Fruit fly (Drosophila melanogaster): ENCODE measurements around the gene SkpC.
A peak's percentile ranks its signal among the peaks of the same experiment; 100 is the strongest.

The SkpC gene

DNA sequence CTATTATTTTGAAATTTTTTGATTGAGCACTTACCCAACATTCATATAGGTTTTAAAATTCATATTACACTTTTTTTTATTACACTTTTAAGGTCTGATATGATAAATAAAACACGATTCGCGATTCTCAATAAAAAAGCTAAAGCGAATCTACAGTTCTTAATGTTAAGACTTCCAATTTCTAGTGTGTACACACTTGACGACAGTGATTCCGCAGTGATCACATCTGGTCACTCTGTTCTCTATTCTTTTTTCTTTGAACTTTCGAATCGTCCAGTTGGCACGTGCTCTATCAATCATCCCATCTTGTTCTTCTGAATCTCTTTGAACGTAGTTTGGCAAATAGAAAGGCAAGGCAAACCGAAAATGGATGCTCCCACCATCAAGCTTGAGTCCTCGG lies at the start of gene SkpC:
TSS of gene SkpC (plus strand) at position 301 of the 400 bp plus-strand sequence.
- TF ChIP-seq noc (tag; optimal IDR thresholded peaks at IDR 0.05) = no peak

DNA sequence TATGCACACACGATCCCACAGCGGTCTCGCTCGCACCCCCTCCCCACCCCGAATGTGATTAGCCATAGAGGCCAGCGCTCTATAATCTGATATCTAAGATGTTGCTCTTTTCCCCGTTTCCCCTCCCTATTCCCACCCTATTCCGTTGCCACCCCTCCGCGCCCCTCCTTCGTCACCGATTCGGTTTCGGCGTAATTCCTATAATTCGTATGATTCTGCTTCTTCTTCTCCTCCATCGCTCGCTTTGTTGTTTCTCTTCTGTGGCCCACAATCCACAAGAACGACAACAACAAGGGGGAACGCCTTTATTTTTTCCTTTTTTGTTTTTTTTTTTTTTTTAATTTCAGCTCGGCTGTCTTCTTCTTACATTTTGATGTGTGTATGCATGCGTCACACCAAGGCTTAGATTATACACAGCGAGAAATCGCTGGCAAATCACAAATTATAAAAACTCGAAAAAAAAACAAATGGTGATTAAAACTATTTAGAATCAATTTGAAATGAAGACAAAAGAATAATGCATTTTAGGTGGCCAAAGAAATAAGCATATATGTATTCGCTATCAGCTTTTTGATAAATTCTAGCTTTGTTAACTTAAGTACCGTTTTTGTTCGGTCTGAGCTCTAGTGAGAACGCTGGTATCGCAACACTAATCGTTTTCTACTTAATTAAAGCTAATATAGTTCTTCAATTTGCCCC lies 45.9 kb upstream of the SkpC start:
- no peak for TF ChIP-seq noc (tag; optimal IDR thresholded peaks at IDR 0.05)

DNA sequence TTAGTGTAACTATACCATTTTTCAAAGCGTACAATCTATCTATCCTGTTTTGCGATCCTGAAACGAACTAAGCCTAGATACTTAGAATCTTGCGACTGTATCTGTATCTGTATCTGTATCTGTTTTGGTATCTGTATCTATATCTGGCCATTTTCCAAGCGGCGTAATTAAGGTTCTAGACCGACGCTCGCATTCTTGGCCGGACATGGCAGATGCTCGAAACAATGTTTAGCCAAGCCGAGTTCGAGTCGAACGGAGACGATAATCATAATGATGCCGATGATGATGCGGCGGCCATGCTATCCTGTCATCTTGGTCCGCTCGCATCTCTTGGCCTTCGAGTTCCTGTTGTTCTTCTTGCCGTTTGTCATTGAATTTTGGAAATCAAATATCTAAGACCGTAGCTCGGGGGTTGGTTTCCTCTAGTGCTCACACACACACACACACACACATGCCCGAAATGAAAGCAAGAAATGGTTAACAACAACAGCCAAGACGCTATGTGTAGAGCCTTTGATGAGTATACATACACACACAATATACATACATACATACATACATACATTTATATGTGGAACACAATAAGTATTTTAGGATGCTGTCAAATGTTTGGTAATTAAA lies 43.8 kb upstream of the SkpC start:
- no peak for TF ChIP-seq noc (tag; optimal IDR thresholded peaks at IDR 0.05)

dm6 chrX:19773734-19774702 lies 41.9 kb upstream of the SkpC start:
- TF ChIP-seq noc (tag; optimal IDR thresholded peaks at IDR 0.05) = no peak

DNA sequence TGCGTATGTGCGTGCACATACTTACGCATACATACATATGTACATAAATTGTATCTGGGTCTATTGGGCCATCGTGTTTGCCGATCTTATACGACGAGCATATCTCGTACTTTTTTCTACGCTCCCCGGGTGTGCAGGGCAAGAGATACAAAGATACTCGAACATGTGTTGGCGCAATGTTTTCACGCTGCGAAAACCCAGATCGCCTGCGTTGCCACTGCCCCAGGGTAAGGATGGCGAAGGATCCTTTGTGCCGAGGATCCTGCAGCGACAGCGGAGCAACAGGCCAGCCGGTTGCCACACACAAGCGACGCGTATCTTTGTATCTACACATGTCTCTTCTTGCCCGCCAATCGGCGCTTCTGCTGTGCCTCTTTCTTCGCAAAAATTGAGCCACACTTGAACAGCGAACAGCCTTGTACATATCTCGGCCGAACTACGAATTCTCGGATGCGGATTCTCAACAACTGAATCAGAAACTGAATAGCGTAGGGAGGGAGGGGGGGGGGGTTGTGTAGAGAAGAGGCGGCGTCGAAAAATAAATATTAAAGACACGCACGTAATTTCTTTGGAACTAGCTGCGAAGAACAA lies 40.7 kb upstream of the SkpC start:
- no peak for TF ChIP-seq noc (tag; optimal IDR thresholded peaks at IDR 0.05)

DNA sequence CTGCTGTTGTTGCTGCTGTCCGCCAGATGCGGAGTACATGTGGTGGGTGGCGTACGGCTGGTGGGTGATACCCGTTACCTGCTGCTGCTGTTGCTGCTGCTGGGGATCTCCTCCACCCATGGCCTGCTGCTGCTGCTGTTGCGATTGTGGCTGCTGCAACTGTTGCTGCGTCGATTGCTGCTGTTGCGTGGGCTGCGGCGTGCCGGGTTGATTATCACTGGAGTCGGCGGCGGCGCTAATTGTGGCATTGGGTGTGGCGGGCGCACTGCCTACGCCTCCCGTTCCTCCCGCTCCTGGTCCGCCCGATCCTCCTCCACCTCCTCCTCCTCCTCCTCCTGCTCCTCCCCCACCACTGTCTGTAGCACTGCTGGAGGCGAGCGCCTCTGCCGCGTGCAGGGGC lies 34.0 kb upstream of the SkpC start:
- TF ChIP-seq noc (tag; optimal IDR thresholded peaks at IDR 0.05) = no peak

dm6 chrX:19782736-19783325 lies 33.0 kb upstream of the SkpC start:
- TF ChIP-seq noc (tag; optimal IDR thresholded peaks at IDR 0.05) = no peak

dm6 chrX:19783457-19783856 lies 32.4 kb upstream of the SkpC start, which contains the start of gene zld:
TSS of gene zld (minus strand) at chrX:19783548.
- TF ChIP-seq noc (tag; optimal IDR thresholded peaks at IDR 0.05) = no peak

- peak; percentile 40 for TF ChIP-seq noc (tag; optimal IDR thresholded peaks at IDR 0.05)
These were observed 31.0 kb upstream of the SkpC start for dm6 chrX:19784875-19785274.

- no peak for TF ChIP-seq noc (tag; optimal IDR thresholded peaks at IDR 0.05)
These were observed 30.5 kb upstream of the SkpC start for dm6 chrX:19785403-19785802.

DNA sequence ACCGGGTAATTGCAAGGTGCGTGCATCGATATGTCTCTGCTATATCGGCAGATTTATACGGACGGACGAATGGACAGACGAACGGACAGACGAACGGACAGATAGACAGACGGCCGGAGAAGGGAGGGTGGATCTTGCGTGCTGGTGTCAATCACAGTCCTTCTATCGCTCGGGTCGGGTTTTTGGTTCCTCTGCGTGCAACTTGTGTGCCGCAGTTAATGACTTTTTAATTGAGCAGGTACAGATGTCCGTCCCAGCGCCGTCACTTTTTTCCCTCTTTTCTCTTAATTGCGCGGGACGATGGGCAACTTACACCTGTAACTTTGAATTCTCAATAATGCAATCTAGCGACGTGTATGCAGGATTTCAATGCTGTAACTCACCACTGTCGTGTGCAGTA lies 29.0 kb upstream of the SkpC start:
- no peak for TF ChIP-seq noc (tag; optimal IDR thresholded peaks at IDR 0.05)

DNA sequence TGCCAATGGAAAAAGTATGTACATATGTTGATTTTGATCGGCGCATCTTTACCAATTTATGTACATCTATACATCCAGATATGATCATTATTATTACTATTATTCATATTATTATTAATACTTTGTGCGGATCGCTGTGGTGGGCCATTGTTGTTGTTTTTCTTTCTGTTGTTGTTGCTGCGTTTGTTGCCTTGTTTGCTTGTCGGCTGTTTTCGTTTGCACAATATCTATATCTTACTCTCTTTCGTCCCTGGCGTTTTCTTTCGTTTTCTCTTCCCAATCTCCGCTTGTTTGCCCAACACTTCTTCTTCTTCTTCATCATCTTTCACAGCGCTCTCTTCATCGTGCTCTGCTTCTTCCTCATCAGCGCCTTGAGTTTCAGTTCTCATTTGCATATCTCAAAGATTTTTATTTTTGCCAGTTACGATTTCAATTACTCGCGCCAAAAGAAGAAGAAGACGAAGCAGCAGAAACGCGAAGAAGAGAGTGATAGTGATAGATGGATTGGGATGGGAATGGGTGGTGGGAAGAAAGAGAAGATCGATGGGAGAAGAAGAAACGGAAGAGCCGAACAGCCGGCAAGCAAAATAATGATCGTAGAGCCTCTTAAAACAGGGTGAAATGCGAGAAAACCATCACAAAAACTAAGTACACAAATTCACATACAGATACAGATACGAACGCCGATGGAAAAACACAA lies 27.8 kb upstream of the SkpC start:
- no peak for TF ChIP-seq noc (tag; optimal IDR thresholded peaks at IDR 0.05)

DNA sequence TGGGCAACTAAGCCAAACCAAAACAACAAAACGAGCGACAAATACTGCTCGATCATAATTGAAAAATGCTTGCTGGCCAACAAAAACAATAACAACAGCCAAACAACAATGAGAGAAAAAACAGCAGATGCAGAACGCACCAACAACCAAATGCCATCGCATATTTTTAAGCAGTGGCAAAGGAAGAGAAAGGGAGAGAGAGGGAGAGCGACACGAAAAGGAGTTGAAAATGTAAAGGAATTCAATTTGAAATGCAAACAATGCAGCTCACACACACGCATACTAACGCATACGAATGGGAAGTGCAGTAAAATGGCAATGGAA lies 27.3 kb upstream of the SkpC start:
- TF ChIP-seq noc (tag; optimal IDR thresholded peaks at IDR 0.05) = no peak

dm6 chrX:19791832-19792231 lies 24.0 kb upstream of the SkpC start:
- TF ChIP-seq noc (tag; optimal IDR thresholded peaks at IDR 0.05) = no peak

- TF ChIP-seq noc (tag; optimal IDR thresholded peaks at IDR 0.05) = no peak
These were observed 23.3 kb upstream of the SkpC start for dm6 chrX:19792572-19792971.
